Fruit fly (Drosophila melanogaster) whole organism, prepupa: Measurements from ENCODE around the gene Best2.

Experiments
- Blimp-1 ChIP-seq: fragments of 200-800 bp; sonication (Bioruptor generic); optimal IDR thresholded peaks from 3 replicates; lab custom pipeline; 2017; ENCODE audit warnings: missing biosample characterization, missing genetic modification characterization, mild to moderate bottlenecking, moderate library complexity, missing genetic modification reagents
- CG10631 ChIP-seq: fragments of 200-800 bp; sonication (Bioruptor generic); optimal IDR thresholded peaks from 2 replicates; lab custom pipeline; 2016; ENCODE audit warnings: missing biosample characterization, missing genetic modification characterization
- CG11294 ChIP-seq: fragments of 200-800 bp; sonication (Bioruptor generic); IDR thresholded peaks from 2 replicates; pipeline ENCODE4 v1.3.6; 2022; ENCODE audit warnings: missing biosample characterization, missing genetic modification characterization
- CG11762 ChIP-seq: fragments of 200-800 bp; sonication (Bioruptor generic); optimal IDR thresholded peaks from 3 replicates; lab custom pipeline; 2016; ENCODE audit warnings: missing biosample characterization, missing genetic modification characterization; ENCODE audit not compliant: insufficient read depth
- CG11902 ChIP-seq: fragments of 200-800 bp; sonication (Bioruptor generic); optimal IDR thresholded peaks from 3 replicates; lab custom pipeline; 2016; ENCODE audit warnings: missing biosample characterization, missing genetic modification characterization
- CG1621 ChIP-seq: fragments of 200-800 bp; sonication (Bioruptor generic); optimal IDR thresholded peaks from 3 replicates; lab custom pipeline; 2018; ENCODE audit warnings: missing biosample characterization, mild to moderate bottlenecking, missing genetic modification characterization
- CG16779 ChIP-seq: fragments of 200-800 bp; sonication (Bioruptor generic); optimal IDR thresholded peaks from 3 replicates; lab custom pipeline; 2017; ENCODE audit warnings: missing biosample characterization, mild to moderate bottlenecking, missing genetic modification characterization
- CG3032 ChIP-seq: fragments of 200-800 bp; optimal IDR thresholded peaks from 2 replicates; lab custom pipeline; 2019; ENCODE audit warnings: missing biosample characterization, mild to moderate bottlenecking, missing genetic modification characterization, moderate library complexity
- CG31627 ChIP-seq: fragments of 200-800 bp; sonication (Bioruptor generic); optimal IDR thresholded peaks from 3 replicates; lab custom pipeline; 2016; ENCODE audit warnings: missing biosample characterization, missing genetic modification characterization
- CG32006 ChIP-seq: fragments of 200-800 bp; sonication (Bioruptor generic); optimal IDR thresholded peaks from 3 replicates; lab custom pipeline; 2017; ENCODE audit warnings: missing biosample characterization, mild to moderate bottlenecking, missing genetic modification characterization
- CG34406 ChIP-seq: fragments of 200-800 bp; sonication (Bioruptor generic); optimal IDR thresholded peaks from 3 replicates; lab custom pipeline; 2016; ENCODE audit warnings: missing biosample characterization, missing genetic modification characterization
- CG4318 ChIP-seq: fragments of 200-800 bp; sonication (Bioruptor generic); optimal IDR thresholded peaks from 3 replicates; lab custom pipeline; 2017; ENCODE audit warnings: missing biosample characterization, mild to moderate bottlenecking, missing genetic modification characterization
- CG6276 ChIP-seq: fragments of 200-800 bp; sonication (Bioruptor generic); optimal IDR thresholded peaks from 2 replicates; lab custom pipeline; 2017; ENCODE audit warnings: missing biosample characterization, mild to moderate bottlenecking, missing genetic modification characterization
- CG6808 ChIP-seq: fragments of 200-800 bp; sonication (Bioruptor generic); optimal IDR thresholded peaks from 3 replicates; lab custom pipeline; 2017; ENCODE audit warnings: missing biosample characterization, missing genetic modification characterization, mild to moderate bottlenecking, moderate library complexity, missing genetic modification reagents
- CG7368 ChIP-seq: fragments of 200-800 bp; sonication (Bioruptor generic); optimal IDR thresholded peaks from 3 replicates; lab custom pipeline; 2016; ENCODE audit warnings: missing biosample characterization, missing genetic modification characterization
- CG8119 ChIP-seq: fragments of 200-800 bp; sonication (Bioruptor generic); IDR thresholded peaks from 3 replicates; pipeline ENCODE4 v1.3.6; 2022; ENCODE audit warnings: missing biosample characterization, missing genetic modification characterization
- CG8319 ChIP-seq: fragments of 200-800 bp; sonication (Bioruptor generic); optimal IDR thresholded peaks from 3 replicates; lab custom pipeline; 2016; ENCODE audit warnings: missing biosample characterization, missing genetic modification characterization
- CG9139 ChIP-seq: fragments of 200-800 bp; sonication (Bioruptor generic); optimal IDR thresholded peaks from 3 replicates; lab custom pipeline; 2017; ENCODE audit warnings: missing biosample characterization, mild to moderate bottlenecking, missing genetic modification characterization
- Eip78C ChIP-seq: fragments of 200-800 bp; sonication (Bioruptor generic); peaks from one replicate; lab custom pipeline; 2016; ENCODE audit warnings: missing biosample characterization, missing genetic modification characterization
- Eip93F ChIP-seq: fragments of 200-800 bp; sonication (Bioruptor generic); optimal IDR thresholded peaks from 2 replicates; lab custom pipeline; 2016; ENCODE audit warnings: missing biosample characterization, mild to moderate bottlenecking, missing genetic modification characterization
- Ets21C ChIP-seq: fragments of 200-800 bp; sonication (Bioruptor generic); optimal IDR thresholded peaks from 3 replicates; lab custom pipeline; 2016; ENCODE audit warnings: missing biosample characterization, missing genetic modification characterization
- Ets96B ChIP-seq: fragments of 200-800 bp; optimal IDR thresholded peaks from 2 replicates; lab custom pipeline; 2019; ENCODE audit warnings: missing biosample characterization, mild to moderate bottlenecking, missing genetic modification characterization, moderate library complexity
- Gug ChIP-seq: fragments of 200-800 bp; sonication (Bioruptor generic); IDR thresholded peaks from 2 replicates; pipeline ENCODE4 v1.3.6; 2022; ENCODE audit warnings: missing biosample characterization, missing genetic modification characterization
- Hr38 ChIP-seq: sonication (Bioruptor generic); optimal IDR thresholded peaks from 2 replicates; lab custom pipeline; 2016; ENCODE audit warnings: missing biosample characterization, missing genetic modification characterization
- Hr4 ChIP-seq: fragments of 200-800 bp; sonication (Bioruptor generic); optimal IDR thresholded peaks from 3 replicates; lab custom pipeline; 2016; ENCODE audit warnings: missing biosample characterization, missing genetic modification characterization
- Met ChIP-seq: fragments of 200-800 bp; sonication (Bioruptor generic); optimal IDR thresholded peaks from 3 replicates; lab custom pipeline; 2016; ENCODE audit warnings: missing biosample characterization, missing genetic modification characterization
- Smox ChIP-seq: fragments of 200-800 bp; sonication (Bioruptor generic); optimal IDR thresholded peaks from 3 replicates; lab custom pipeline; 2016; ENCODE audit warnings: missing biosample characterization, missing genetic modification characterization
- Sox102F ChIP-seq: fragments of 200-800 bp; sonication (Bioruptor generic); optimal IDR thresholded peaks from 2 replicates; lab custom pipeline; 2016; ENCODE audit warnings: missing biosample characterization, mild to moderate bottlenecking, missing genetic modification characterization
- Sox14 ChIP-seq: fragments of 200-800 bp; sonication (Bioruptor generic); optimal IDR thresholded peaks from 3 replicates; lab custom pipeline; 2016; ENCODE audit warnings: missing biosample characterization, missing genetic modification characterization
- achi ChIP-seq: fragments of 200-800 bp; sonication (Bioruptor generic); optimal IDR thresholded peaks from 3 replicates; lab custom pipeline; 2016; ENCODE audit warnings: missing biosample characterization, missing genetic modification characterization
- acj6 ChIP-seq: fragments of 200-800 bp; sonication (Bioruptor generic); optimal IDR thresholded peaks from 3 replicates; lab custom pipeline; 2016; ENCODE audit warnings: missing biosample characterization, missing genetic modification characterization
- cyc ChIP-seq: fragments of 200-800 bp; sonication (Bioruptor generic); optimal IDR thresholded peaks from 3 replicates; lab custom pipeline; 2016; ENCODE audit warnings: missing biosample characterization, missing genetic modification characterization
- dsx ChIP-seq: fragments of 200-800 bp; optimal IDR thresholded peaks from 3 replicates; lab custom pipeline; 2019; ENCODE audit warnings: missing biosample characterization, mild to moderate bottlenecking, missing genetic modification characterization, moderate library complexity; ENCODE audit not compliant: poor library complexity, severe bottlenecking
- eg ChIP-seq: fragments of 200-800 bp; sonication (Bioruptor generic); IDR thresholded peaks from 3 replicates; pipeline ENCODE4 v1.3.6; 2022; ENCODE audit warnings: missing biosample characterization, missing genetic modification characterization
- esn ChIP-seq: fragments of 200-800 bp; sonication (Bioruptor generic); optimal IDR thresholded peaks from 2 replicates; lab custom pipeline; 2016; ENCODE audit warnings: missing biosample characterization, mild to moderate bottlenecking, missing genetic modification characterization, moderate library complexity
- fd59A ChIP-seq: fragments of 200-800 bp; sonication (Bioruptor generic); optimal IDR thresholded peaks from 2 replicates; lab custom pipeline; 2017; ENCODE audit warnings: missing biosample characterization, mild to moderate bottlenecking, missing genetic modification characterization, missing genetic modification reagents
- fkh ChIP-seq: fragments of 200-800 bp; sonication (Bioruptor generic); optimal IDR thresholded peaks from 3 replicates; lab custom pipeline; 2017; ENCODE audit warnings: missing biosample characterization, mild to moderate bottlenecking, missing genetic modification characterization, moderate library complexity
- lz ChIP-seq: fragments of 200-800 bp; sonication (Bioruptor generic); optimal IDR thresholded peaks from 3 replicates; lab custom pipeline; 2016; ENCODE audit warnings: missing biosample characterization, missing genetic modification characterization
- net ChIP-seq: fragments of 200-800 bp; sonication (Bioruptor generic); optimal IDR thresholded peaks from 3 replicates; lab custom pipeline; 2016; ENCODE audit warnings: missing biosample characterization, missing genetic modification characterization
- pdm3 ChIP-seq: fragments of 200-800 bp; sonication (Bioruptor generic); optimal IDR thresholded peaks from 3 replicates; lab custom pipeline; 2016; ENCODE audit warnings: missing biosample characterization, missing genetic modification characterization
- salr ChIP-seq, 2 experiments: fragments of 200-800 bp; sonication (Bioruptor generic); optimal IDR thresholded peaks; 3 replicates each; lab custom pipeline; 2016 to 2018; ENCODE audit warnings: missing biosample characterization in 2 of 2, missing genetic modification characterization in 2 of 2, mild to moderate bottlenecking in 1 of 2
- spab ChIP-seq: fragments of 200-800 bp; sonication (Bioruptor generic); optimal IDR thresholded peaks from 2 replicates; lab custom pipeline; 2017; ENCODE audit warnings: missing biosample characterization, mild to moderate bottlenecking, missing genetic modification characterization, missing genetic modification reagents
- ss ChIP-seq, 2 experiments: fragments of 200-800 bp; sonication (Bioruptor generic); optimal IDR thresholded peaks; 2 replicates in 1 of 2; 3 replicates in 1 of 2; lab custom pipeline; 2017 to 2018; ENCODE audit warnings: mild to moderate bottlenecking in 2 of 2, missing biosample characterization in 2 of 2, missing genetic modification characterization in 2 of 2, moderate library complexity in 1 of 2
- svp ChIP-seq: fragments of 200-800 bp; sonication (Bioruptor generic); peaks from one replicate; lab custom pipeline; 2016; ENCODE audit warnings: missing biosample characterization, missing genetic modification characterization
- topi ChIP-seq: fragments of 200-800 bp; sonication (Bioruptor generic); optimal IDR thresholded peaks from 3 replicates; lab custom pipeline; 2016; ENCODE audit warnings: missing biosample characterization, missing genetic modification characterization

The Best2 gene

dm6 chr3L:6263896-6264841, 7.7 kb upstream of the Best2 start (continued):
- TF ChIP-seq salr (GFP tag; optimal IDR thresholded peaks at IDR 0.05; lab: Kevin White, UChicago) = no peak
- peak; percentile 21 for TF ChIP-seq dsx (GFP tag; lab: Kevin White, UChicago)
- peak; percentile 12 for TF ChIP-seq net (GFP tag; lab: Kevin White, UChicago)
- peak; percentile 65 for TF ChIP-seq Blimp-1 (GFP tag; lab: Kevin White, UChicago)
- TF ChIP-seq Hr38 = no peak
- TF ChIP-seq CG11294 = no peak
- TF ChIP-seq acj6 (GFP tag; lab: Kevin White, UChicago) = peak; percentile 5
- peak; percentile 37 for TF ChIP-seq Smox (GFP tag; lab: Kevin White, UChicago)
- TF ChIP-seq CG8319 = no peak
- TF ChIP-seq Hr4 (GFP tag; lab: Kevin White, UChicago) = no peak
- TF ChIP-seq CG11762 (GFP tag; lab: Kevin White, UChicago) = no peak
- peak; percentile 38 for TF ChIP-seq Eip78C (GFP tag; lab: Kevin White, UChicago)
- TF ChIP-seq CG1621 = no peak
- peak; percentile 40 for TF ChIP-seq topi
- TF ChIP-seq Sox102F = peak; percentile 15
- TF ChIP-seq ss (GFP tag; optimal IDR thresholded peaks at IDR 0.05; lab: Kevin White, UChicago) = peak in 1 of 2 experiments; percentile 16
- TF ChIP-seq CG3032 (tag; lab: Kevin White, UChicago) = peak; percentile 4
- peak; percentile 69 for TF ChIP-seq CG31627 (GFP tag; lab: Kevin White, UChicago)
- TF ChIP-seq spab (GFP tag; lab: Kevin White, UChicago) = no peak
- TF ChIP-seq CG34406 (GFP tag; lab: Kevin White, UChicago) = no peak

- TF ChIP-seq cyc (no peak), achi (GFP tag; lab: Kevin White, UChicago) (peak; percentile 4), Gug (GFP tag; lab: Robert Waterston, UW) (no peak), Eip93F (GFP tag; lab: Kevin White, UChicago) (no peak), CG8119 (GFP tag; lab: Robert Waterston, UW) (peak; percentile 71), Eip78C (GFP tag; lab: Kevin White, UChicago) (peak; percentile 58), CG8319 (no peak), svp (GFP tag; lab: Kevin White, UChicago) (no peak), dsx (GFP tag; lab: Kevin White, UChicago) (no peak), ss (GFP tag; optimal IDR thresholded peaks at IDR 0.05; lab: Kevin White, UChicago) (no peak), Smox (GFP tag; lab: Kevin White, UChicago) (no peak), CG6808 (GFP tag; lab: Kevin White, UChicago) (no peak), Met (GFP tag; lab: Kevin White, UChicago) (no peak), Ets96B (no peak), spab (GFP tag; lab: Kevin White, UChicago) (no peak), CG10631 (GFP tag; lab: Kevin White, UChicago) (no peak), CG1621 (no peak), fd59A (no peak), net (GFP tag; lab: Kevin White, UChicago) (peak; percentile 17), acj6 (GFP tag; lab: Kevin White, UChicago) (no peak), pdm3 (GFP tag; lab: Kevin White, UChicago) (no peak), fkh (no peak), Sox14 (GFP tag; lab: Kevin White, UChicago) (no peak), CG9139 (GFP tag; lab: Kevin White, UChicago) (no peak), CG3032 (tag; lab: Kevin White, UChicago) (no peak), CG16779 (tag; lab: Kevin White, UChicago) (no peak), CG32006 (peak; percentile 81), Ets21C (no peak), Blimp-1 (GFP tag; lab: Kevin White, UChicago) (no peak), lz (GFP tag; lab: Kevin White, UChicago) (no peak), Sox102F (no peak), CG31627 (GFP tag; lab: Kevin White, UChicago) (no peak), CG7368 (GFP tag; lab: Kevin White, UChicago) (no peak), CG6276 (GFP tag; lab: Kevin White, UChicago) (peak; percentile 39), eg (peak; percentile 37; the same call in 1 of the 3 replicates), CG4318 (GFP tag; lab: Kevin White, UChicago) (peak; percentile 56), CG11902 (GFP tag; lab: Kevin White, UChicago) (no peak), esn (GFP tag; lab: Kevin White, UChicago) (no peak), Hr38 (no peak), CG11294 (no peak)
These were observed 7.0 kb upstream of the Best2 start for dm6 chr3L:6263470-6263869.
